Worm (Caenorhabditis elegans): ENCODE data around the gene C08E8.2.

DNA sequence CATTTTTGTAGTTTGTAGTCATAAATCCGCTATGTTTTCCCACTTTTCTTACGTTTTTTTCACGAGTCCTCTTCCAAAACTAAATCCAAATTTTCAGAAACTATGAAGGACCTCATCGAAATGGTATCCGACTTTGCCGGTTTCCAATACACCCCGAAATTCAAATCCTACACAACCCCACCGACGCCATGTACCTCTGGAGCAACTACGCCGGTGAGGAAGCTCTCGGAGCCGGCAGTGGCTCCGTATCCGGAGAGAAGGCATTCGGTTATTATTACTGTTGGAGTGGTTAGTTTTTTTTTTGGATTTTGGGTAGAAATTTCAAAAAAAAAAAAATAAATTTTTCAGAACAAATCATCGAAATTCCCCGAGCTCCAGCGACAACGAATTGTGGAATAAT, 5.6 kb downstream of the C08E8.2 start, which contains the start of gene C08E8.3:
- no peak for TF ChIP-seq skn-1 (tag; optimal IDR thresholded peaks at IDR 0.05)
- TF ChIP-seq aha-1 (tag) = no peak
- no peak for TF ChIP-seq unc-130 (GFP tag; optimal IDR thresholded peaks at IDR 0.05)
